Fruit fly (Drosophila melanogaster) whole organism, embryonic: ENCODE data around the gene CG32706.

Experiments
- Asciz ChIP-seq: fragments of 200-800 bp; sonication (Bioruptor generic); optimal IDR thresholded peaks from 2 replicates; lab custom pipeline; 2017; ENCODE audit warnings: missing biosample characterization, mild to moderate bottlenecking, missing genetic modification characterization, missing genetic modification reagents
- B-H1 ChIP-seq: fragments of 200-800 bp; sonication (Bioruptor generic); IDR thresholded peaks from 3 replicates; pipeline ENCODE4 v1.3.6; 2022; ENCODE audit warnings: missing biosample characterization, missing genetic modification characterization
- CG10431 ChIP-seq: fragments of 200-800 bp; sonication (Bioruptor generic); optimal IDR thresholded peaks from 3 replicates; lab custom pipeline; 2018; ENCODE audit warnings: missing biosample characterization, mild to moderate bottlenecking, missing genetic modification characterization
- CG12236 ChIP-seq: fragments of 200-800 bp; sonication (Bioruptor generic); optimal IDR thresholded peaks from 2 replicates; lab custom pipeline; 2016; ENCODE audit warnings: missing biosample characterization, missing genetic modification characterization
- CG13424 ChIP-seq: fragments of 200-800 bp; sonication (Bioruptor generic); optimal IDR thresholded peaks from 2 replicates; lab custom pipeline; 2019; ENCODE audit warnings: missing biosample characterization, mild to moderate bottlenecking, missing genetic modification characterization, moderate library complexity
- CG14441 ChIP-seq: fragments of 200-800 bp; sonication (Bioruptor generic); IDR thresholded peaks from 2 replicates; pipeline ENCODE4 v1.3.6; 2022; ENCODE audit warnings: missing biosample characterization, missing genetic modification characterization
- CG16815 ChIP-seq: fragments of 200-800 bp; sonication (Bioruptor generic); optimal IDR thresholded peaks from 3 replicates; lab custom pipeline; 2017; ENCODE audit warnings: missing biosample characterization, mild to moderate bottlenecking, missing genetic modification characterization
- CG17385 ChIP-seq: fragments of 200-800 bp; sonication (Bioruptor generic); optimal IDR thresholded peaks from 3 replicates; lab custom pipeline; 2018; ENCODE audit warnings: missing biosample characterization, mild to moderate bottlenecking, missing genetic modification characterization
- CG17802 ChIP-seq: fragments of 200-800 bp; sonication (Bioruptor generic); optimal IDR thresholded peaks from 2 replicates; lab custom pipeline; 2018; ENCODE audit warnings: missing biosample characterization, mild to moderate bottlenecking, missing genetic modification characterization, moderate library complexity
- CG17829 ChIP-seq: fragments of 200-800 bp; optimal IDR thresholded peaks from 2 replicates; lab custom pipeline; 2019; ENCODE audit warnings: missing biosample characterization, mild to moderate bottlenecking, missing genetic modification characterization, moderate library complexity
- CG2202 ChIP-seq: fragments of 200-800 bp; sonication (Bioruptor generic); optimal IDR thresholded peaks from 2 replicates; lab custom pipeline; 2018; ENCODE audit warnings: missing biosample characterization, mild to moderate bottlenecking, missing genetic modification characterization
- CG2889 ChIP-seq: fragments of 200-800 bp; sonication (Bioruptor generic); IDR thresholded peaks from 3 replicates; pipeline ENCODE4 v1.3.6; 2022; ENCODE audit warnings: missing biosample characterization, missing genetic modification characterization
- CG32532 ChIP-seq: fragments of 200-800 bp; sonication (Bioruptor generic); IDR thresholded peaks from 2 replicates; pipeline ENCODE4 v1.3.6; 2022; ENCODE audit warnings: missing biosample characterization, missing genetic modification characterization
- CG32767 ChIP-seq: fragments of 200-800 bp; sonication (Bioruptor generic); IDR thresholded peaks from 2 replicates; pipeline ENCODE4 v1.3.6; 2022; ENCODE audit warnings: missing biosample characterization, missing genetic modification characterization
- CG33213 ChIP-seq: fragments of 200-800 bp; sonication (Bioruptor generic); optimal IDR thresholded peaks from 3 replicates; lab custom pipeline; 2016; ENCODE audit warnings: missing biosample characterization, missing genetic modification characterization
- CG4282 ChIP-seq: fragments of 200-800 bp; sonication (Bioruptor generic); optimal IDR thresholded peaks from 2 replicates; lab custom pipeline; 2016; ENCODE audit warnings: missing biosample characterization, missing genetic modification characterization
- CG4424 ChIP-seq: fragments of 200-800 bp; sonication (Bioruptor generic); optimal IDR thresholded peaks from 3 replicates; lab custom pipeline; 2016; ENCODE audit warnings: missing biosample characterization, missing genetic modification characterization
- CG4820 ChIP-seq: fragments of 200-800 bp; sonication (Bioruptor generic); optimal IDR thresholded peaks from 3 replicates; lab custom pipeline; 2016; ENCODE audit warnings: missing biosample characterization, missing genetic modification characterization
- CG7271 ChIP-seq: fragments of 200-800 bp; sonication (Bioruptor generic); optimal IDR thresholded peaks from 2 replicates; lab custom pipeline; 2018; ENCODE audit warnings: missing biosample characterization, mild to moderate bottlenecking, missing genetic modification characterization, moderate library complexity
- CG7556 ChIP-seq: fragments of 200-800 bp; sonication (Bioruptor generic); optimal IDR thresholded peaks from 2 replicates; lab custom pipeline; 2017; ENCODE audit warnings: missing biosample characterization, mild to moderate bottlenecking, missing genetic modification characterization
- CG7786 ChIP-seq: fragments of 200-800 bp; sonication (Bioruptor generic); optimal IDR thresholded peaks from 2 replicates; lab custom pipeline; 2016; ENCODE audit warnings: missing biosample characterization, missing genetic modification characterization
- CG7839 ChIP-seq: fragments of 200-800 bp; sonication (Bioruptor generic); optimal IDR thresholded peaks from 3 replicates; lab custom pipeline; 2018; ENCODE audit warnings: missing biosample characterization, mild to moderate bottlenecking, missing genetic modification characterization, moderate library complexity
- CG8944 ChIP-seq: fragments of 200-800 bp; sonication (Bioruptor generic); optimal IDR thresholded peaks from 3 replicates; lab custom pipeline; 2016; ENCODE audit warnings: missing biosample characterization, missing genetic modification characterization
- CG9727 ChIP-seq: fragments of 200-800 bp; sonication (Bioruptor generic); optimal IDR thresholded peaks from 3 replicates; lab custom pipeline; 2017; ENCODE audit warnings: missing biosample characterization, mild to moderate bottlenecking, missing genetic modification characterization
- CG9797 ChIP-seq: fragments of 200-800 bp; sonication (Bioruptor generic); optimal IDR thresholded peaks from 3 replicates; lab custom pipeline; 2018; ENCODE audit warnings: missing biosample characterization, mild to moderate bottlenecking, missing genetic modification characterization
- Dll ChIP-seq: fragments of 200-800 bp; sonication (Bioruptor generic); IDR thresholded peaks from 4 replicates; pipeline ENCODE4 v1.3.6; 2022; ENCODE audit warnings: missing biosample characterization, missing genetic modification characterization; ENCODE audit not compliant: partially characterized antibody
- E2f1 ChIP-seq: fragments of 200-800 bp; sonication (Bioruptor generic); IDR thresholded peaks from 2 replicates; pipeline ENCODE4 v1.3.6; 2022; ENCODE audit warnings: missing biosample characterization, missing genetic modification characterization
- Ets97D ChIP-seq: fragments of 200-800 bp; sonication (Bioruptor generic); optimal IDR thresholded peaks from 3 replicates; lab custom pipeline; 2016; ENCODE audit warnings: missing biosample characterization, missing genetic modification characterization
- HmgZ ChIP-seq: fragments of 200-800 bp; sonication (Bioruptor generic); optimal IDR thresholded peaks from 2 replicates; lab custom pipeline; 2018; ENCODE audit warnings: missing biosample characterization, mild to moderate bottlenecking, missing genetic modification characterization
- Jarid2 ChIP-seq: fragments of 200-800 bp; sonication (Bioruptor generic); optimal IDR thresholded peaks from 3 replicates; lab custom pipeline; 2017; ENCODE audit warnings: mild to moderate bottlenecking, missing biosample characterization, missing genetic modification reagents, missing genetic modification characterization
- PHDP ChIP-seq: fragments of 200-800 bp; sonication (Bioruptor generic); optimal IDR thresholded peaks from 3 replicates; lab custom pipeline; 2018; ENCODE audit warnings: missing biosample characterization, mild to moderate bottlenecking, missing genetic modification characterization, moderate library complexity
- Six4 ChIP-seq: fragments of 200-800 bp; sonication (Bioruptor generic); optimal IDR thresholded peaks from 2 replicates; lab custom pipeline; 2016; ENCODE audit warnings: missing biosample characterization, missing genetic modification characterization
- Usf ChIP-seq: fragments of 200-800 bp; sonication (Bioruptor generic); optimal IDR thresholded peaks from 2 replicates; lab custom pipeline; 2017; ENCODE audit warnings: missing genotype, missing biosample characterization, missing genetic modification characterization
- al ChIP-seq: fragments of 200-800 bp; sonication (Bioruptor generic); IDR thresholded peaks from 2 replicates; pipeline ENCODE4 v1.3.6; 2022; ENCODE audit warnings: missing biosample characterization, missing genetic modification characterization
- bowl ChIP-seq: fragments of 200-800 bp; sonication (Bioruptor generic); IDR thresholded peaks from 2 replicates; pipeline ENCODE4 v1.3.6; 2022; ENCODE audit warnings: missing biosample characterization, missing genetic modification characterization
- btn ChIP-seq: fragments of 200-800 bp; sonication (Bioruptor generic); optimal IDR thresholded peaks from 2 replicates; lab custom pipeline; 2016; ENCODE audit warnings: missing biosample characterization, missing genetic modification characterization
- cwo ChIP-seq: fragments of 200-800 bp; sonication (Bioruptor generic); optimal IDR thresholded peaks from 3 replicates; lab custom pipeline; 2017; ENCODE audit warnings: missing biosample characterization, missing genetic modification characterization, mild to moderate bottlenecking, moderate library complexity, missing genetic modification reagents
- dm ChIP-seq: fragments of 200-800 bp; sonication (Bioruptor generic); optimal IDR thresholded peaks from 3 replicates; lab custom pipeline; 2016; ENCODE audit warnings: missing biosample characterization, missing genetic modification characterization
- eve ChIP-seq, 2 experiments: fragments of >200 bp; optimal IDR thresholded peaks; 2 replicates each; lab custom pipeline; 2017; ENCODE audit warnings: missing biosample characterization in 2 of 2, missing genetic modification characterization in 2 of 2
- fd3F ChIP-seq: fragments of 200-800 bp; sonication (Bioruptor generic); optimal IDR thresholded peaks from 2 replicates; lab custom pipeline; 2018; ENCODE audit warnings: missing biosample characterization, mild to moderate bottlenecking, missing genetic modification characterization, moderate library complexity
- gem ChIP-seq: fragments of 200-800 bp; sonication (Bioruptor generic); optimal IDR thresholded peaks from 2 replicates; lab custom pipeline; 2019; ENCODE audit warnings: missing biosample characterization, mild to moderate bottlenecking, missing genetic modification characterization, moderate library complexity
- gsb-n ChIP-seq: fragments of 200-800 bp; sonication (Bioruptor generic); optimal IDR thresholded peaks from 3 replicates; lab custom pipeline; 2018; ENCODE audit warnings: missing biosample characterization, mild to moderate bottlenecking, missing genetic modification characterization
- hth ChIP-seq: fragments of >200 bp; optimal IDR thresholded peaks from 2 replicates; lab custom pipeline; 2017; ENCODE audit warnings: inconsistent platforms
- mam ChIP-seq: fragments of 200-800 bp; sonication (Bioruptor generic); optimal IDR thresholded peaks from 3 replicates; lab custom pipeline; 2016; ENCODE audit warnings: missing biosample characterization, missing genetic modification characterization
- nerfin-2 ChIP-seq: fragments of 200-800 bp; sonication (Bioruptor generic); IDR thresholded peaks from 2 replicates; pipeline ENCODE4 v1.3.6; 2022; ENCODE audit warnings: missing biosample characterization, missing genetic modification characterization; ENCODE audit not compliant: partially characterized antibody
- otp ChIP-seq: fragments of 200-800 bp; sonication (Bioruptor generic); IDR thresholded peaks from 3 replicates; pipeline ENCODE4, ENCODE4 v1.3.6; 2022; ENCODE audit warnings: missing biosample characterization, missing genetic modification characterization
- pfk ChIP-seq: fragments of 200-800 bp; sonication (Bioruptor generic); optimal IDR thresholded peaks from 2 replicates; lab custom pipeline; 2018; ENCODE audit warnings: missing biosample characterization, mild to moderate bottlenecking, missing genetic modification characterization, moderate library complexity
- slou ChIP-seq: fragments of 200-800 bp; sonication (Bioruptor generic); optimal IDR thresholded peaks from 3 replicates; lab custom pipeline; 2016; ENCODE audit warnings: missing biosample characterization, missing genetic modification characterization
- slp2 ChIP-seq: fragments of 200-800 bp; sonication (Bioruptor generic); optimal IDR thresholded peaks from 2 replicates; lab custom pipeline; 2016; ENCODE audit warnings: missing biosample characterization, missing genetic modification characterization
- sug ChIP-seq: fragments of 200-800 bp; optimal IDR thresholded peaks from 2 replicates; lab custom pipeline; 2019; ENCODE audit warnings: missing biosample characterization, mild to moderate bottlenecking, missing genetic modification characterization, moderate library complexity
- z ChIP-seq: fragments of 200-800 bp; sonication (Bioruptor generic); IDR thresholded peaks from 3 replicates; pipeline ENCODE4 v1.3.6; 2022; ENCODE audit warnings: missing biosample characterization, missing genetic modification characterization

The CG32706 gene

DNA sequence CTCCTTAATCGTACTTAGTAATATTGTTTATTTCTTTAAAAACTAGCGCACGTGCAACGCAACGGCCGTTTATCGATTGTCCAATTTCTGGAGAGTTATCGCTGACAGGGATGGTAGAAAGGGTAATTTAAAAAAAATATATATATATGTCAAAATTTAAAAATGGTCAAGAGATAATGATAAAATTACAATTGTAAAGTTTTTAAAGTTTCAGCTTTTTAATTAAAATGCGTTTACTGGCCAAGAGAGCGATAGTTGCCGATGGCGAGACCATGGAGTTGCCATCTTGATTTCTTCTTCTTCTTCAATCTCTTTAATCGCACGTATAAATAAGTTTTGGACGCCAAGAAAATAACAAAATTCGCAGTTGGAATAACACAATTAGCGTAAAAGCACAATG is 6.0 kb upstream of the CG32706 start, which contains the start of the genes CG7246 and HP1b (continued):
- TF ChIP-seq B-H1 (peak; percentile 65), CG32767 (GFP tag; lab: Robert Waterston, UW) (0 out of 2 replicates have a peak, but pooled peaks have one; percentile 38), otp (GFP tag; lab: Robert Waterston, UW) (peak; percentile 41; the same call in 1 of the 3 replicates), CG7839 (peak; percentile 69), cwo (peak; percentile 77), CG17802 (peak; percentile 41), Ets97D (peak; percentile 45), hth (lab: Kevin White, UChicago) (no peak), CG33213 (GFP tag; lab: Kevin White, UChicago) (no peak), CG7786 (no peak), nerfin-2 (GFP tag; lab: Robert Waterston, UW) (peak; percentile 66), z (GFP tag; lab: Robert Waterston, UW) (no peak), CG2202 (peak; percentile 32), CG13424 (tag; lab: Kevin White, UChicago) (peak; percentile 72), CG32532 (peak; percentile 84), CG17385 (GFP tag; lab: Kevin White, UChicago) (peak; percentile 95), al (peak; percentile 51), btn (GFP tag; lab: Kevin White, UChicago) (no peak), gem (tag; lab: Kevin White, UChicago) (peak; percentile 83), Six4 (GFP tag; lab: Kevin White, UChicago) (peak; percentile 41), CG7556 (GFP tag; lab: Kevin White, UChicago) (peak; percentile 44), CG8944 (GFP tag; lab: Kevin White, UChicago) (no peak), eve (GFP tag; optimal IDR thresholded peaks at IDR 0.05; lab: Kevin White, UChicago) (no peak), Jarid2 (no peak), pfk (no peak), CG2889 (GFP tag; lab: Robert Waterston, UW) (peak; percentile 56; the same call in 2 of the 3 replicates), CG7271 (tag; lab: Kevin White, UChicago) (peak; percentile 22), dm (GFP tag; lab: Kevin White, UChicago) (peak; percentile 27), Dll (GFP tag; lab: Robert Waterston, UW) (peak; percentile 85), CG10431 (peak; percentile 4), CG14441 (GFP tag; lab: Robert Waterston, UW) (peak; percentile 74), CG4820 (GFP tag; lab: Kevin White, UChicago) (peak; percentile 54), sug (tag; lab: Kevin White, UChicago) (peak; percentile 74), HmgZ (tag; lab: Kevin White, UChicago) (peak; percentile 59), slou (GFP tag; lab: Kevin White, UChicago) (peak; percentile 48), mam (peak; percentile 59), slp2 (no peak), bowl (0 out of 2 replicates have a peak, but pooled peaks have one; percentile 50), CG16815 (GFP tag; lab: Kevin White, UChicago) (peak; percentile 0), PHDP (tag; lab: Kevin White, UChicago) (peak; percentile 68), fd3F (peak; percentile 25), Usf (GFP tag; lab: Kevin White, UChicago) (no peak), E2f1 (peak; percentile 49; the same call in 1 of the 2 replicates), CG4424 (GFP tag; lab: Kevin White, UChicago) (peak; percentile 62), gsb-n (peak; percentile 42), CG9727 (GFP tag; lab: Kevin White, UChicago) (peak; percentile 66), CG4282 (GFP tag; lab: Kevin White, UChicago) (no peak), Asciz (GFP tag; lab: Kevin White, UChicago) (no peak), CG17829 (tag; lab: Kevin White, UChicago) (peak; percentile 81), CG12236 (GFP tag; lab: Kevin White, UChicago) (no peak), CG9797 (GFP tag; lab: Kevin White, UChicago) (no peak)
